Fruit fly (Drosophila melanogaster): ENCODE results near the gene CG42729.

- TF ChIP-seq CG8478 (optimal IDR thresholded peaks at IDR 0.05) (no peak), CTCF (optimal IDR thresholded peaks at IDR 0.05) (no peak)
These were observed 7.9 kb upstream of the CG42729 start, which contains the start of gene CrebA for dm6 chr3L:15535228-15535598.

All from S2 (cell line).